Worm (Caenorhabditis elegans) whole organism, late embryonic: Measurements from ENCODE around the gene lis-1.
"Not testable (repeated sequence)": the region's sequence is repeated elsewhere in the genome, so short reads cannot be mapped to it uniquely, and the experiment has no call there.

Experiments
- C08G9.2 ChIP-seq: sonication (generic microtip); optimal IDR thresholded peaks from 2 replicates; lab custom pipeline; 2016; ENCODE audit warnings: mild to moderate bottlenecking, missing genetic modification characterization, moderate library complexity, missing compliant biosample characterization
- K02D7.2 ChIP-seq: sonication (generic microtip); optimal IDR thresholded peaks from 2 replicates; lab custom pipeline; 2017; ENCODE audit warnings: mild to moderate bottlenecking, missing genetic modification characterization, missing compliant biosample characterization
- K09A11.1 ChIP-seq: sonication (generic microtip); optimal IDR thresholded peaks from 2 replicates; lab custom pipeline; 2017; ENCODE audit warnings: antibody characterized with exemption, mild to moderate bottlenecking, missing genetic modification characterization, missing compliant biosample characterization; ENCODE audit not compliant: insufficient read depth
- Y22D7AL.16 ChIP-seq: sonication (generic microtip); optimal IDR thresholded peaks from 2 replicates; lab custom pipeline; 2016; ENCODE audit warnings: missing genetic modification characterization, missing compliant biosample characterization
- ahr-1 ChIP-seq: sonication (generic microtip); optimal IDR thresholded peaks from 2 replicates; lab custom pipeline; 2016; ENCODE audit warnings: missing genetic modification characterization, missing compliant biosample characterization
- ama-1 ChIP-seq: fragments of 150-350 bp; optimal IDR thresholded peaks from 2 replicates; lab custom pipeline; 2014
- ceh-19 ChIP-seq: fragments of 200-800 bp; sonication (Bioruptor generic); optimal IDR thresholded peaks from 2 replicates; lab custom pipeline; 2018; ENCODE audit warnings: mild to moderate bottlenecking, missing genetic modification characterization, missing compliant biosample characterization
- ceh-31 ChIP-seq: sonication (generic microtip); optimal IDR thresholded peaks from 2 replicates; lab custom pipeline; 2016; ENCODE audit warnings: missing genetic modification characterization, missing compliant biosample characterization
- ceh-34 ChIP-seq: sonication (generic microtip); optimal IDR thresholded peaks from 2 replicates; lab custom pipeline; 2016; ENCODE audit warnings: mild to moderate bottlenecking, missing genetic modification characterization, missing compliant biosample characterization
- ceh-48 ChIP-seq: sonication (generic microtip); optimal IDR thresholded peaks from 2 replicates; lab custom pipeline; 2016; ENCODE audit warnings: missing genetic modification characterization, inconsistent platforms, missing compliant biosample characterization
- ceh-6 ChIP-seq: fragments of 200-800 bp; sonication (Bioruptor generic); optimal IDR thresholded peaks from 2 replicates; lab custom pipeline; 2018; ENCODE audit warnings: mild to moderate bottlenecking, missing genetic modification characterization, missing compliant biosample characterization
- ceh-9 ChIP-seq: sonication (generic microtip); optimal IDR thresholded peaks from 2 replicates; lab custom pipeline; 2016; ENCODE audit warnings: mild to moderate bottlenecking, missing genetic modification characterization, inconsistent platforms, missing compliant biosample characterization
- che-1 ChIP-seq: sonication (generic microtip); optimal IDR thresholded peaks from 2 replicates; lab custom pipeline; 2016; ENCODE audit warnings: mild to moderate bottlenecking, missing genetic modification characterization, missing compliant biosample characterization
- dmd-4 ChIP-seq: sonication (generic microtip); optimal IDR thresholded peaks from 2 replicates; lab custom pipeline; 2016; ENCODE audit warnings: borderline replicate concordance, missing genetic modification characterization, missing compliant biosample characterization
- dve-1 ChIP-seq: sonication (generic microtip); optimal IDR thresholded peaks from 2 replicates; lab custom pipeline; 2017; ENCODE audit warnings: antibody characterized with exemption, mild to moderate bottlenecking, missing genetic modification characterization, missing compliant biosample characterization
- eyg-1 ChIP-seq: sonication (generic microtip); optimal IDR thresholded peaks from 2 replicates; lab custom pipeline; 2016; ENCODE audit warnings: missing genotype, missing genetic modification characterization, missing compliant biosample characterization
- fax-1 ChIP-seq: sonication (generic microtip); optimal IDR thresholded peaks from 2 replicates; lab custom pipeline; 2016; ENCODE audit warnings: missing genotype, missing genetic modification characterization, missing compliant biosample characterization
- fkh-10 ChIP-seq: fragments of 150-350 bp; optimal IDR thresholded peaks from 2 replicates; lab custom pipeline; 2014; ENCODE audit warnings: missing biosample characterization, missing genetic modification reagents, missing genetic modification characterization
- gmeb-2 ChIP-seq: sonication (generic microtip); optimal IDR thresholded peaks from 2 replicates; lab custom pipeline; 2016; ENCODE audit warnings: missing genetic modification characterization, inconsistent platforms, missing compliant biosample characterization
- hlh-13 ChIP-seq: fragments of 200-800 bp; sonication (Bioruptor generic); optimal IDR thresholded peaks from 2 replicates; lab custom pipeline; 2018; ENCODE audit warnings: mild to moderate bottlenecking, missing genetic modification characterization, missing compliant biosample characterization
- lin-11 ChIP-seq: fragments of 200-800 bp; sonication (Bioruptor generic); optimal IDR thresholded peaks from 2 replicates; lab custom pipeline; 2018; ENCODE audit warnings: mild to moderate bottlenecking, missing genetic modification characterization, missing compliant biosample characterization
- madf-2 ChIP-seq: sonication (generic microtip); optimal IDR thresholded peaks from 2 replicates; lab custom pipeline; 2017; ENCODE audit warnings: missing genetic modification characterization, missing compliant biosample characterization
- nfya-1 ChIP-seq: sonication (generic microtip); optimal IDR thresholded peaks from 2 replicates; lab custom pipeline; 2017; ENCODE audit warnings: missing genetic modification characterization, mild to moderate bottlenecking, missing compliant biosample characterization, antibody characterized with exemption, moderate library complexity
- nhr-11 ChIP-seq: fragments of 150-350 bp; optimal IDR thresholded peaks from 2 replicates; lab custom pipeline; 2014; ENCODE audit warnings: missing biosample characterization, missing genetic modification characterization
- odd-2 ChIP-seq: sonication (generic microtip); optimal IDR thresholded peaks from 2 replicates; lab custom pipeline; 2017; ENCODE audit warnings: antibody characterized with exemption, mild to moderate bottlenecking, missing genetic modification characterization, missing compliant biosample characterization
- pag-3 ChIP-seq: sonication (generic microtip); optimal IDR thresholded peaks from 2 replicates; lab custom pipeline; 2016; ENCODE audit warnings: missing compliant biosample characterization, missing genetic modification characterization, borderline replicate concordance
- pha-2 ChIP-seq: sonication (generic microtip); optimal IDR thresholded peaks from 2 replicates; lab custom pipeline; 2017; ENCODE audit warnings: mild to moderate bottlenecking, missing genetic modification characterization, missing compliant biosample characterization
- pha-4 ChIP-seq: fragments of 150-350 bp; optimal IDR thresholded peaks from 2 replicates; lab custom pipeline; 2018; ENCODE audit warnings: missing biosample characterization, missing genetic modification reagents, missing genetic modification characterization
- rnt-1 ChIP-seq: sonication (generic microtip); optimal IDR thresholded peaks from 2 replicates; lab custom pipeline; 2016; ENCODE audit warnings: missing genetic modification characterization, missing compliant biosample characterization
- sdc-2 ChIP-seq: sonication (generic microtip); optimal IDR thresholded peaks from 2 replicates; lab custom pipeline; 2016; ENCODE audit warnings: missing genotype, missing genetic modification characterization, missing compliant biosample characterization
- sox-2 ChIP-seq: fragments of 200-800 bp; sonication (Bioruptor generic); IDR thresholded peaks from 2 replicates; pipeline ENCODE4 v1.3.6; 2022; ENCODE audit warnings: missing genetic modification reagents, missing genetic modification characterization, missing compliant biosample characterization
- syd-9 ChIP-seq: sonication (generic microtip); optimal IDR thresholded peaks from 2 replicates; lab custom pipeline; 2016; ENCODE audit warnings: mild to moderate bottlenecking, missing genetic modification characterization, moderate library complexity, missing compliant biosample characterization
- tbx-2 ChIP-seq: sonication (generic microtip); optimal IDR thresholded peaks from 2 replicates; lab custom pipeline; 2016; ENCODE audit warnings: missing genetic modification characterization, missing compliant biosample characterization
- ttx-3 ChIP-seq: sonication (generic microtip); optimal IDR thresholded peaks from 2 replicates; lab custom pipeline; 2016; ENCODE audit warnings: missing genetic modification reagents, missing genetic modification characterization, missing compliant biosample characterization
- unc-3 ChIP-seq, 2 experiments: fragments of 200-800 bp in 1 of 2; sonication (Bioruptor generic) in 1 of 2; sonication (generic microtip) in 1 of 2; conservative IDR thresholded peaks in 1 of 2; optimal IDR thresholded peaks in 1 of 2; 2 replicates each; pipeline versions ENCODE4 v1.3.6 to Lab custom; 2016 to 2022; ENCODE audit warnings: missing compliant biosample characterization in 2 of 2, missing genetic modification characterization in 2 of 2, missing genetic modification reagents in 1 of 2
- unc-42 ChIP-seq: sonication (generic microtip); optimal IDR thresholded peaks from 2 replicates; lab custom pipeline; 2016; ENCODE audit warnings: missing genotype, missing genetic modification characterization, missing compliant biosample characterization
- zip-5 ChIP-seq: sonication (generic microtip); optimal IDR thresholded peaks from 2 replicates; lab custom pipeline; 2016; ENCODE audit warnings: missing genetic modification characterization, missing compliant biosample characterization
- ztf-16 ChIP-seq: sonication (generic microtip); optimal IDR thresholded peaks from 2 replicates; lab custom pipeline; 2017; ENCODE audit warnings: missing genetic modification characterization, missing compliant biosample characterization

Gene lis-1

ce11 chrIII:13404418-13404817 lies 27.9 kb upstream of the lis-1 start, which contains the start of gene ttr-52:
Gene ttr-52, plus strand, starts transcription at chrIII:13404718.
- TF ChIP-seq ceh-31 (tag; lab: Kevin White, UChicago) = no peak
- no peak for TF ChIP-seq Y22D7AL.16 (tag; lab: Kevin White, UChicago)
- no peak for TF ChIP-seq C08G9.2 (tag; lab: Kevin White, UChicago)
- TF ChIP-seq ttx-3 (tag; lab: Kevin White, UChicago) = no peak
- TF ChIP-seq ceh-19 (GFP tag; lab: Kevin White, UChicago) = no peak
- TF ChIP-seq unc-42 (tag; lab: Kevin White, UChicago) = no peak
- TF ChIP-seq fax-1 = no peak
- no peak for TF ChIP-seq unc-3 (GFP tag; conservative IDR thresholded peaks at IDR 0.05; lab: Robert Waterston, UW)
- no peak for TF ChIP-seq unc-3 (tag; optimal IDR thresholded peaks at IDR 0.05; lab: Kevin White, UChicago)
- TF ChIP-seq ceh-34 = no peak
- TF ChIP-seq nfya-1 (tag; lab: Kevin White, UChicago) = no peak
- no peak for TF ChIP-seq rnt-1 (tag; lab: Kevin White, UChicago)

ce11 chrIII:13402934-13403333 lies 26.4 kb upstream of the lis-1 start, which contains the start of gene mig-18:
Gene mig-18, plus strand, starts transcription at chrIII:13403234.
- TF ChIP-seq ceh-48 (tag; lab: Kevin White, UChicago) (no peak), odd-2 (no peak), pag-3 (tag; lab: Kevin White, UChicago) (no peak), ceh-19 (GFP tag; lab: Kevin White, UChicago) (no peak), unc-42 (tag; lab: Kevin White, UChicago) (no peak), tbx-2 (tag; lab: Kevin White, UChicago) (no peak), ceh-6 (GFP tag; lab: Kevin White, UChicago) (no peak), gmeb-2 (tag; lab: Kevin White, UChicago) (no peak), ztf-16 (tag; lab: Kevin White, UChicago) (no peak), pha-4 (no peak), sox-2 (GFP tag; lab: Robert Waterston, UW) (no peak), ceh-9 (tag; lab: Kevin White, UChicago) (no peak), ama-1 (lab: Kevin White, UChicago) (no peak), zip-5 (tag; lab: Kevin White, UChicago) (no peak)

DNA sequence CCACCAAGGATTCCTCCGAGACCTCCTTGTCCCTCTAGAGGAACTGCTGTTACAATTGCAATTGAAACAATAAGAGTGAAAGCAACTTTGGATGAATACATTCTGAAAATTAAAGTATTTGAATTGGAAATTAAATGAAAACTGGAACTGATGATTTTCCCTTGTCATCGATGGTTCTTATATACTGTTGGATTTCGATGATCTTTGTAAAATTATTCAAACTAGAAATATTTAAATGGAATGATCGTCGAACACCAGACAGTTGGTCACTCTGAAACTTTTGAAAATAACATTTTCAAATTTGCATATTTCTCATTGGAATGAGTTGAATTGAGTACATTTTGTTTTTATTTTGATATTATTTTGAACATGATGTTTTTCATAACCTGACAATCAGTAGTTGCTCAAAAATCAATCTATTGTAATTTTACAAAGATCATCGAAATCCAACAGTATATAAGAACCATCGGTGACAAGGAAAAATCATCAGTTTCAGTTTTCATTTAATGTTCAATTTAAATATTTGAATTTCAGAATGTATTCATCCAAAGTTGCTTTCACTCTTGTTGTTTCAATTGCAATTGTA lies 25.3 kb upstream of the lis-1 start, which contains the start of the genes srlf-9 and srlf-10:
TSS of gene srlf-9 (minus strand) at position 101 of the 586 bp plus-strand sequence.
TSS of gene srlf-10 (plus strand) at position 536 of the 586 bp plus-strand sequence.
- TF ChIP-seq fax-1; ceh-19 (GFP tag; lab: Kevin White, UChicago); K09A11.1 (tag; lab: Kevin White, UChicago): not testable (repeated sequence)

DNA sequence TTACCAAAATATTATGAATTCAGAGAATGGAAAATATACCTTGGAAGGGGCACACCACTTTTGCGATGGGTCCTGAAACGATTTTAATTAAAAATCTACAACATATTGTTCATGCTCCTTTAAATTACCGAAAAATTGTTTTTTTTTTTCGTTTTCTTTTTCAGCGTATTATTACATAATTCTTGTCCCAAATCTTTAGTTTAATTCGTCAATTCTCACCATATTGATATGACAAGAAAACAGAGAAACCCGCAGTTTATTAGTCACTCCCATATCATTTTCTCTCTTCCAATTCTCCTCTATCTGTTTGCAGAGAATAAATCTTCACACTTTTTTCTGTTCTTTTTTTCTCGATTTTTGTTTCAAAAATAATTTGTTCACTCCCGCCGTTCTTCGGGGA lies 18.8 kb upstream of the lis-1 start, which contains the start of gene F11F1.1:
TSS of gene F11F1.1 (plus strand) at position 301 of the 400 bp plus-strand sequence.
- TF ChIP-seq dmd-4 (tag; lab: Kevin White, UChicago) (no peak), ceh-31 (tag; lab: Kevin White, UChicago) (no peak), ahr-1 (tag; lab: Kevin White, UChicago) (no peak), ceh-6 (GFP tag; lab: Kevin White, UChicago) (no peak), lin-11 (tag; lab: Kevin White, UChicago) (no peak), nhr-11 (tag; lab: Kevin White, UChicago) (no peak), madf-2 (tag; lab: Kevin White, UChicago) (no peak), hlh-13 (GFP tag; lab: Kevin White, UChicago) (no peak), rnt-1 (tag; lab: Kevin White, UChicago) (no peak), sdc-2 (tag; lab: Kevin White, UChicago) (no peak), dve-1 (tag; lab: Kevin White, UChicago) (no peak), che-1 (tag; lab: Kevin White, UChicago) (no peak), eyg-1 (no peak), unc-3 (GFP tag; conservative IDR thresholded peaks at IDR 0.05; lab: Robert Waterston, UW) (no peak), unc-3 (tag; optimal IDR thresholded peaks at IDR 0.05; lab: Kevin White, UChicago) (no peak), pag-3 (tag; lab: Kevin White, UChicago) (no peak), pha-2 (no peak), syd-9 (no peak), K02D7.2 (tag; lab: Kevin White, UChicago) (no peak), fkh-10 (GFP tag; lab: Kevin White, UChicago) (no peak)
